Fruit fly (Drosophila melanogaster): Measurements from ENCODE around the gene CG14565.

DNA sequence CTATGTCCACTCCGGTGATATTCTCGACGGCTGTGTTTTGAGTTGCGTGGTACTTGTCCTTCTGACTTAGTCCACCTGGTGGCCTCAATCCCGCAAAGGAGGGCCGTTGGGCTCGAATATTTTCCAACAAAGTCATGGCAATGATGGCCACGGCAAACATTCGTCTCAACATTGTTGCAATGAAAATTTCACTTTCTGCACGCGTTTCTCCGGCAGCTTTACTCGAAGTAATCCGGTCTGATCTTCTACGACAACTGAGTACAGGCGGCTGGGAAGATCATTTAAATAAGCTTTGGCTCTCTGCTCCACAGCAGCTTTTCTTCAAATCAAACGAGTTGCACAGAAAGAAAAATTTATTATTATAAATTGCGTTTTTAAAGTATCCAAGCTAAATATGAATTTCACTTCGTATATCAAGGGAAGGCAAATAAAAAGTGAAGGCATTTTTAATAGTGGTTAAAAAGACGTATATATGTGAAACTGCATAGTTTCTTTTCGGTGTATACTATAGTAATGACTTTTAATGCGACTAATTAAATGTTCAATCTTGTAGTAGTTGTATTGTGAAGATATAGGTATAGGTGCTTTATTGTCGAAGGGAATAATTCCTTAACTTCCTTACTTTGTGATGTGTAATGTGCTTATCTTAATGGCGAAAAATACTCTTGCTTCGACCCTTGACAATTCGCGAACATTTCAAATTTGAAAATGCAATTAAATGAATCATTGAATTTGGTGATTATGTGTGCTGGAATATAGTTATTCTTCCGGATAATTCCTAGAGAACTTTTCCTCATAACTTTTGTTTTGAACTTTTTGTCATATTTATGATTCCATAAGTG lies 5.7 kb downstream of the CG14565 start, which contains the start of gene CG14567:
- TF ChIP-seq pad (GFP tag; optimal IDR thresholded peaks at IDR 0.05) (no peak), cnc (optimal IDR thresholded peaks at IDR 0.05) (no peak), CG14711 (tag; optimal IDR thresholded peaks at IDR 0.05) (no peak)

Measured in whole organism, adult.